Worm (Caenorhabditis elegans) whole organism, L3 larva: ENCODE results near the gene srh-279.

Experiments
- R02D3.7 ChIP-seq: fragments of 150-350 bp; optimal IDR thresholded peaks from 2 replicates; lab custom pipeline; 2014; ENCODE audit warnings: missing biosample characterization, missing genetic modification characterization
- ZK546.5 ChIP-seq: sonication (generic microtip); optimal IDR thresholded peaks from 2 replicates; lab custom pipeline; 2017; ENCODE audit warnings: missing biosample characterization, missing genetic modification characterization
- aly-2 ChIP-seq: fragments of 150-350 bp; optimal IDR thresholded peaks from 2 replicates; lab custom pipeline; 2014; ENCODE audit warnings: missing biosample characterization, missing genetic modification characterization
- ama-1 ChIP-seq: fragments of 150-350 bp; optimal IDR thresholded peaks from 2 replicates; lab custom pipeline; 2018
- ceh-16 ChIP-seq: sonication (generic microtip); optimal IDR thresholded peaks from 2 replicates; lab custom pipeline; 2017; ENCODE audit warnings: missing biosample characterization, missing genetic modification characterization
- ceh-28 ChIP-seq: fragments of 150-350 bp; optimal IDR thresholded peaks from 2 replicates; lab custom pipeline; 2014; ENCODE audit warnings: missing biosample characterization, missing genetic modification reagents, missing genetic modification characterization
- ceh-82 ChIP-seq: fragments of 150-350 bp; optimal IDR thresholded peaks from 2 replicates; lab custom pipeline; 2014; ENCODE audit warnings: missing biosample characterization, missing genetic modification characterization
- ceh-9 ChIP-seq: sonication (generic microtip); optimal IDR thresholded peaks from 2 replicates; lab custom pipeline; 2018; ENCODE audit warnings: missing biosample characterization, missing genetic modification characterization
- daf-12 ChIP-seq: fragments of 150-350 bp; optimal IDR thresholded peaks from 2 replicates; lab custom pipeline; 2014; ENCODE audit warnings: missing biosample characterization, missing genetic modification reagents, missing genetic modification characterization
- egl-27 ChIP-seq: sonication (generic microtip); optimal IDR thresholded peaks from 4 replicates; lab custom pipeline; 2017; ENCODE audit warnings: missing biosample characterization, missing genetic modification reagents, missing genetic modification characterization
- egl-5 ChIP-seq: fragments of 150-350 bp; optimal IDR thresholded peaks from 2 replicates; lab custom pipeline; 2017; ENCODE audit warnings: missing biosample characterization, missing genetic modification reagents, missing genetic modification characterization, inconsistent platforms
- elt-2 ChIP-seq: sonication (generic microtip); optimal IDR thresholded peaks from 2 replicates; lab custom pipeline; 2016; ENCODE audit warnings: missing genetic modification reagents, mild to moderate bottlenecking, missing genetic modification characterization, missing compliant biosample characterization
- elt-3 ChIP-seq, 3 experiments: fragments of 150-350 bp in 1 of 3; sonication (generic microtip) in 2 of 3; optimal IDR thresholded peaks; 2 replicates in 2 of 3; 4 replicates in 1 of 3; lab custom pipeline; 2014 to 2017; ENCODE audit warnings: missing biosample characterization in 3 of 3, missing genetic modification characterization in 3 of 3
- eor-1 ChIP-seq, 2 experiments: fragments of 150-350 bp; optimal IDR thresholded peaks; 2 replicates each; lab custom pipeline; 2014 to 2018; ENCODE audit warnings: missing biosample characterization in 2 of 2, missing genetic modification characterization in 2 of 2
- fkh-10 ChIP-seq: sonication (generic microtip); optimal IDR thresholded peaks from 2 replicates; lab custom pipeline; 2017; ENCODE audit warnings: missing biosample characterization, missing genetic modification reagents, missing genetic modification characterization
- jun-1 ChIP-seq: fragments of 150-350 bp; optimal IDR thresholded peaks from 2 replicates; lab custom pipeline; 2014; ENCODE audit warnings: missing biosample characterization, missing genetic modification reagents, missing genetic modification characterization
- lin-15B ChIP-seq: fragments of 150-350 bp; optimal IDR thresholded peaks from 2 replicates; lab custom pipeline; 2014; ENCODE audit warnings: missing biosample characterization, missing genetic modification characterization
- lin-39 ChIP-seq: fragments of 150-350 bp; optimal IDR thresholded peaks from 2 replicates; lab custom pipeline; 2018; ENCODE audit warnings: missing biosample characterization, missing genetic modification reagents, missing genetic modification characterization
- lsy-12 ChIP-seq: sonication (generic microtip); optimal IDR thresholded peaks from 2 replicates; lab custom pipeline; 2016; ENCODE audit warnings: mild to moderate bottlenecking, missing genetic modification characterization, missing compliant biosample characterization
- mdl-1 ChIP-seq: fragments of 150-350 bp; optimal IDR thresholded peaks from 2 replicates; lab custom pipeline; 2014; ENCODE audit warnings: missing biosample characterization, missing genetic modification characterization
- nhr-11 ChIP-seq: fragments of 150-350 bp; optimal IDR thresholded peaks from 2 replicates; lab custom pipeline; 2014; ENCODE audit warnings: missing biosample characterization, missing genetic modification characterization
- nhr-12 ChIP-seq: fragments of 150-350 bp; optimal IDR thresholded peaks from 2 replicates; lab custom pipeline; 2014; ENCODE audit warnings: missing biosample characterization, missing genetic modification characterization
- nhr-23 ChIP-seq: fragments of 150-350 bp; optimal IDR thresholded peaks from 2 replicates; lab custom pipeline; 2014; ENCODE audit warnings: missing biosample characterization, missing genetic modification reagents, missing genetic modification characterization
- nhr-237 ChIP-seq: fragments of 150-350 bp; optimal IDR thresholded peaks from 2 replicates; lab custom pipeline; 2014; ENCODE audit warnings: missing biosample characterization, missing genetic modification characterization
- nhr-25 ChIP-seq: sonication (generic microtip); optimal IDR thresholded peaks from 2 replicates; lab custom pipeline; 2017; ENCODE audit warnings: missing biosample characterization, missing genetic modification characterization
- nhr-28 ChIP-seq: fragments of 150-350 bp; optimal IDR thresholded peaks from 2 replicates; lab custom pipeline; 2014; ENCODE audit warnings: missing biosample characterization, missing genetic modification characterization
- nhr-43 ChIP-seq: sonication (generic microtip); optimal IDR thresholded peaks from 2 replicates; lab custom pipeline; 2016; ENCODE audit warnings: mild to moderate bottlenecking, missing genetic modification characterization, missing compliant biosample characterization; ENCODE audit not compliant: poor library complexity, severe bottlenecking
- nhr-67 ChIP-seq: fragments of 150-350 bp; optimal IDR thresholded peaks from 2 replicates; lab custom pipeline; 2014; ENCODE audit warnings: missing biosample characterization, missing genetic modification characterization
- nhr-77 ChIP-seq: fragments of 150-350 bp; optimal IDR thresholded peaks from 2 replicates; lab custom pipeline; 2014; ENCODE audit warnings: missing biosample characterization, missing genetic modification characterization
- pha-4 ChIP-seq: fragments of 150-350 bp; optimal IDR thresholded peaks from 2 replicates; lab custom pipeline; 2014; ENCODE audit warnings: missing biosample characterization, missing genetic modification reagents, missing genetic modification characterization
- pqm-1 ChIP-seq: fragments of 150-350 bp; optimal IDR thresholded peaks from 2 replicates; lab custom pipeline; 2017; ENCODE audit warnings: missing biosample characterization, missing genetic modification characterization, inconsistent platforms
- sea-2 ChIP-seq: fragments of 150-350 bp; sonication (generic microtip); optimal IDR thresholded peaks from 4 replicates; lab custom pipeline; 2014; ENCODE audit warnings: missing biosample characterization, missing genetic modification reagents, missing genetic modification characterization
- snpc-4 ChIP-seq: fragments of 150-350 bp; optimal IDR thresholded peaks from 2 replicates; lab custom pipeline; 2014; ENCODE audit warnings: missing biosample characterization, missing genetic modification characterization
- tbx-2 ChIP-seq: sonication (generic microtip); optimal IDR thresholded peaks from 2 replicates; lab custom pipeline; 2016; ENCODE audit warnings: mild to moderate bottlenecking, missing genetic modification characterization, missing compliant biosample characterization
- ztf-4 ChIP-seq: fragments of 150-350 bp; optimal IDR thresholded peaks from 2 replicates; lab custom pipeline; 2014; ENCODE audit warnings: missing biosample characterization, missing genetic modification characterization

srh-279 gene

DNA sequence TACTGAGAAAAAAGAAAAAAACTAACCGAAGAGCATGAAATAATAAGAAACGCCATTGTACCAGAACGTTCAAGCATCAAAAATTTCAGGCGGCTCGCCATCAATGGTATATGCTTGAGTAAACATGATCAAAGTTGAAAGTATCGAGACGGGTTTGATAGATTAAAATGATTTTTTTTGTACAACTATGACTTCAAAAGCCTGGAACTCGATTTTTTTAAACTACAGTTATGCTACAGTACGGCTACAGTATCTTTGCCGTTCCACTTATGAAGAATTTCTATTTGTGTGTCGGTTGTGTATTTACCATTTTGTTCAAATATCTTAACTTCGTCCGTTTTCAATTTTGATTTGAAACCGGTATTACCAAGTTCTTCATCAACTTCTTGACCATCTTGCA lies 37.1 kb upstream of the srh-279 start, which contains the start of gene str-97:
TSS of gene str-97 (minus strand) at position 101 of the 400 bp plus-strand sequence.
- TF ChIP-seq snpc-4 (tag; lab: Kevin White, UChicago) (no peak), ceh-9 (tag; lab: Kevin White, UChicago) (no peak), lsy-12 (tag; lab: Kevin White, UChicago) (no peak), R02D3.7 (tag; lab: Kevin White, UChicago) (no peak), tbx-2 (tag; lab: Kevin White, UChicago) (no peak), nhr-11 (tag; lab: Kevin White, UChicago) (no peak), ceh-16 (tag; lab: Kevin White, UChicago) (no peak), fkh-10 (no peak), egl-5 (tag; lab: Kevin White, UChicago) (no peak), mdl-1 (tag; lab: Kevin White, UChicago) (no peak), aly-2 (tag; lab: Kevin White, UChicago) (no peak), jun-1 (no peak), ztf-4 (tag; lab: Kevin White, UChicago) (no peak), eor-1 (tag; optimal IDR thresholded peaks at IDR 0.05; lab: Kevin White, UChicago) (no peak)
- TF ChIP-seq, all 47 proteins: peak for 0

- TF ChIP-seq ceh-16 (tag; lab: Kevin White, UChicago) (no peak), nhr-77 (tag; lab: Kevin White, UChicago) (no peak), nhr-23 (no peak), nhr-237 (tag; lab: Kevin White, UChicago) (no peak), nhr-11 (tag; lab: Kevin White, UChicago) (no peak), lin-15B (tag; lab: Kevin White, UChicago) (no peak), ztf-4 (tag; lab: Kevin White, UChicago) (no peak), ceh-82 (no peak), daf-12 (tag; lab: Kevin White, UChicago) (no peak)
Observed at ce11 chrV:16158391-16158790, 33.8 kb upstream of the srh-279 start, which contains the start of gene str-99. str-99 (minus strand) TSS chrV:16158491.

DNA sequence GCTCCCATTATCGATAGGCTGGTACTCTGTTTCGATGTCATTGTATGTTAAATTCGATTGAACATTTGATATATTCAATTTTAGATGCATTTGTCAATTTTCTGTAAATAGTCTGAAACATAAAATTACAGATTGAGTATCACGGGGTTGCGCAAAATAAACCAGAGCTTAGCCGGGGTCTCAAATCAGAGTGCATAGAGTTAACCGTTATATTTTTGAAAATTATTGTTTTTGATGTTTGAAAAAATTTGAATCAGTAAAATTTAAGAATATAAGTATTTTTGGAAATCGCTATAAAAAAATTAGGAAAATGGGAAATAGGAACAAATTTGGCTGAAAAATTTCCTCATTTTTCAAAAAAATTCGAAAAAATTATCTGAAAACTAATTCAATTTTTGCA lies 32.6 kb upstream of the srh-279 start, which contains the start of gene F10A3.17:
TSS of gene F10A3.17 (minus strand) at position 101 of the 400 bp plus-strand sequence.
- TF ChIP-seq lin-39 (tag; lab: Kevin White, UChicago), result no peak
- no peak for TF ChIP-seq aly-2 (tag; lab: Kevin White, UChicago)
- TF ChIP-seq mdl-1 (tag; lab: Kevin White, UChicago), result no peak
- no peak for TF ChIP-seq nhr-43
- no peak for TF ChIP-seq egl-27 (tag; lab: Kevin White, UChicago)
- TF ChIP-seq jun-1, result no peak
- no peak for TF ChIP-seq nhr-28 (tag; lab: Kevin White, UChicago)
- no peak for TF ChIP-seq nhr-23
- no peak for TF ChIP-seq ama-1 (lab: Kevin White, UChicago)
- no peak for TF ChIP-seq fkh-10
- no peak for TF ChIP-seq nhr-237 (tag; lab: Kevin White, UChicago)

DNA sequence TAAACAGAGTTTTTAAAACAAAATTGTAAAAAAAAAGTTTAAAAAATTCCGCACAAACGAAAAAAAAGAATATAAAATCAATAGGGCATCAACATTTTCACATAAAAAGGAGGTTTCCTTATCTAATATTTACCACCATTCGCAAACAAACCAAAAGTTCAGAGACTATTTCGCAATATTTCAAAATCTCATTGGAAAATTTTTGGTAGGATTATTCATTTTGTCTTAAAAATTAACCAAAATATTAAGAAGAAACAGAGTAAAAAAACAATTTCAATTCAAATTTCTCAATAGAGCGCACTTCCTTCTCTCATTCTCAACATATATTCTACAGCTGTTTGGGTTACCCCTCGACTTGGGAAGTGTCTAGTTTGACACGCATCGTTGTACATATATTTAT lies 32.1 kb upstream of the srh-279 start:
- TF ChIP-seq pha-4 (peak; percentile 71), pqm-1 (tag; lab: Kevin White, UChicago) (peak; percentile 16), R02D3.7 (tag; lab: Kevin White, UChicago) (no peak), elt-2 (tag; lab: Kevin White, UChicago) (peak; percentile 42), eor-1 (tag; optimal IDR thresholded peaks at IDR 0.05; lab: Kevin White, UChicago) (no peak)

ce11 chrV:16162124-16162735 lies 30.0 kb upstream of the srh-279 start, which contains the start of the genes str-109 and F10A3.11:
str-109 (minus strand) TSS chrV:16162224.
F10A3.11 (plus strand) TSS chrV:16162685.
- no peak for TF ChIP-seq nhr-67 (tag; lab: Kevin White, UChicago)
- TF ChIP-seq sea-2 (GFP tag; lab: Kevin White, UChicago), result no peak
- TF ChIP-seq ZK546.5, result no peak
- TF ChIP-seq nhr-12 (tag; lab: Kevin White, UChicago), result no peak
- no peak for TF ChIP-seq mdl-1 (tag; lab: Kevin White, UChicago)
- no peak for TF ChIP-seq ceh-28 (tag; lab: Kevin White, UChicago)
- TF ChIP-seq nhr-43, result no peak
- no peak for TF ChIP-seq nhr-25
- no peak for TF ChIP-seq egl-27 (tag; lab: Kevin White, UChicago)
- no peak for TF ChIP-seq R02D3.7 (tag; lab: Kevin White, UChicago)
- no peak for TF ChIP-seq ceh-82
- TF ChIP-seq nhr-237 (tag; lab: Kevin White, UChicago), result no peak
- no peak for TF ChIP-seq elt-2 (tag; lab: Kevin White, UChicago)
- no peak for TF ChIP-seq nhr-77 (tag; lab: Kevin White, UChicago)
- TF ChIP-seq lin-15B (tag; lab: Kevin White, UChicago), result no peak
- no peak for TF ChIP-seq elt-3 (tag; optimal IDR thresholded peaks at IDR 0.05; lab: Kevin White, UChicago)
- no peak for TF ChIP-seq nhr-23
- no peak for TF ChIP-seq pha-4
- no peak for TF ChIP-seq nhr-28 (tag; lab: Kevin White, UChicago)
